Worm (Caenorhabditis elegans) whole organism, L4 larva: ENCODE data around the gene ncx-8.

Experiments used
- ctbp-1 ChIP-seq: fragments of 200-800 bp; sonication (Bioruptor generic); IDR thresholded peaks from 2 replicates; pipeline ENCODE4 v1.3.6; 2022; ENCODE audit warnings: missing genetic modification reagents, missing genetic modification characterization, missing compliant biosample characterization
- mxl-2 ChIP-seq: fragments of 200-800 bp; sonication (Bioruptor generic); conservative IDR thresholded peaks from 2 replicates; pipeline ENCODE4 v1.3.6; 2022; ENCODE audit warnings: missing genetic modification reagents, missing genetic modification characterization, missing compliant biosample characterization
- nhr-11 ChIP-seq: fragments of 150-350 bp; optimal IDR thresholded peaks from 2 replicates; lab custom pipeline; 2014; ENCODE audit warnings: missing biosample characterization, missing genetic modification characterization
- nhr-28 ChIP-seq: fragments of 150-350 bp; optimal IDR thresholded peaks from 2 replicates; lab custom pipeline; 2014; ENCODE audit warnings: missing biosample characterization, missing genetic modification characterization
- skn-1 ChIP-seq: fragments of 150-350 bp; optimal IDR thresholded peaks from 2 replicates; lab custom pipeline; 2014; ENCODE audit warnings: missing biosample characterization, missing genetic modification characterization
- unc-39 ChIP-seq: sonication (generic microtip); optimal IDR thresholded peaks from 2 replicates; lab custom pipeline; 2017; ENCODE audit warnings: missing biosample characterization, missing genetic modification characterization

ce11 chrV:4963606-4964005, 23.4 kb downstream of the ncx-8 start:
- no peak for TF ChIP-seq nhr-28 (tag; lab: Kevin White, UChicago)
- TF ChIP-seq nhr-11 (tag; lab: Kevin White, UChicago): no peak
- no peak for TF ChIP-seq mxl-2
- TF ChIP-seq unc-39 (tag; lab: Kevin White, UChicago): no peak
- TF ChIP-seq ctbp-1 (GFP tag; lab: Robert Waterston, UW): no peak
- no peak for TF ChIP-seq skn-1 (tag; lab: Kevin White, UChicago)
